Worm (Caenorhabditis elegans) whole organism, L4 larva: Measurements from ENCODE around the gene nhr-234.

ENCODE experiments used
- ZK546.5 ChIP-seq, 2 experiments: sonication (generic microtip); optimal IDR thresholded peaks; 2 replicates each; lab custom pipeline; 2017; ENCODE audit warnings: missing biosample characterization in 2 of 2, missing genetic modification characterization in 2 of 2
- ceh-28 ChIP-seq: fragments of 150-350 bp; optimal IDR thresholded peaks from 2 replicates; lab custom pipeline; 2014; ENCODE audit warnings: missing biosample characterization, missing genetic modification reagents, missing genetic modification characterization
- dmd-9 ChIP-seq: fragments of 200-800 bp; sonication (Bioruptor generic); IDR thresholded peaks from 2 replicates; pipeline ENCODE4 v1.3.6; 2022; ENCODE audit warnings: missing genetic modification reagents, missing genetic modification characterization, missing compliant biosample characterization
- egl-27 ChIP-seq: sonication (generic microtip); optimal IDR thresholded peaks from 3 replicates; lab custom pipeline; 2017; ENCODE audit warnings: missing biosample characterization, missing genetic modification reagents, missing genetic modification characterization
- lin-39 ChIP-seq: fragments of 150-350 bp; optimal IDR thresholded peaks from 2 replicates; lab custom pipeline; 2014; ENCODE audit warnings: missing biosample characterization, missing genetic modification reagents, missing genetic modification characterization
- mdl-1 ChIP-seq, 2 experiments: fragments of 150-350 bp in 1 of 2; sonication (generic microtip) in 1 of 2; optimal IDR thresholded peaks; 2 replicates each; lab custom pipeline; 2014 to 2017; ENCODE audit warnings: missing biosample characterization in 2 of 2, missing genetic modification characterization in 2 of 2
- mes-2 ChIP-seq: sonication (generic microtip); optimal IDR thresholded peaks from 2 replicates; lab custom pipeline; 2016; ENCODE audit warnings: missing genotype, mild to moderate bottlenecking, missing genetic modification characterization, missing compliant biosample characterization; ENCODE audit not compliant: poor library complexity, severe bottlenecking
- nhr-28 ChIP-seq: fragments of 150-350 bp; optimal IDR thresholded peaks from 2 replicates; lab custom pipeline; 2014; ENCODE audit warnings: missing biosample characterization, missing genetic modification characterization
- nhr-76 ChIP-seq: fragments of 150-350 bp; optimal IDR thresholded peaks from 2 replicates; lab custom pipeline; 2014; ENCODE audit warnings: missing biosample characterization, missing genetic modification characterization

- TF ChIP-seq nhr-28 (tag; lab: Kevin White, UChicago) (no peak), mdl-1 (tag; optimal IDR thresholded peaks at IDR 0.05; lab: Kevin White, UChicago) (no peak), mes-2 (no peak), egl-27 (tag; lab: Kevin White, UChicago) (no peak), dmd-9 (GFP tag; lab: Robert Waterston, UW) (no peak), lin-39 (tag; lab: Kevin White, UChicago) (no peak), ceh-28 (tag; lab: Kevin White, UChicago) (no peak), ZK546.5 (tag; optimal IDR thresholded peaks at IDR 0.05; lab: Kevin White, UChicago) (no peak), nhr-76 (no peak)
Measured at ce11 chrII:12617586-12617985, 18.9 kb upstream of the nhr-234 start, which contains the start of gene nspe-3.
